Worm (Caenorhabditis elegans): Measurements from ENCODE around the gene F23A7.1.
"Not testable (repeated sequence)": the region's sequence is repeated elsewhere in the genome, so short reads cannot be mapped to it uniquely, and the experiment has no call there.

F23A7.1 gene

ce11 chrX:16217749-16218148 lies 541 bp downstream of the F23A7.1 start:
- TF ChIP-seq pat-9 (tag; optimal IDR thresholded peaks at IDR 0.05) = no peak

ce11 chrX:16218306-16218705 lies 1.1 kb downstream of the F23A7.1 start:
- TF ChIP-seq hlh-30 (tag; optimal IDR thresholded peaks at IDR 0.05; ENCODE audit: insufficient read depth) (peak; percentile 82), F13H6.1 (tag; optimal IDR thresholded peaks at IDR 0.05) (no peak)

ce11 chrX:16219710-16220109 lies 2.5 kb downstream of the F23A7.1 start, which contains the start of gene F23A7.3:
Gene F23A7.3, plus strand, starts transcription at chrX:16220010.
- TF ChIP-seq che-1, ceh-24, pros-1 (tag; optimal IDR thresholded peaks at IDR 0.05): not testable (repeated sequence)

- no peak for TF ChIP-seq lim-6 (tag; optimal IDR thresholded peaks at IDR 0.05)
- no peak for TF ChIP-seq ttx-3 (tag; optimal IDR thresholded peaks at IDR 0.05)
- no peak for TF ChIP-seq ama-1 (optimal IDR thresholded peaks at IDR 0.05)
- no peak for TF ChIP-seq ceh-30 (tag; optimal IDR thresholded peaks at IDR 0.05)
- TF ChIP-seq hlh-8 (tag; optimal IDR thresholded peaks at IDR 0.05) = no peak
- no peak for TF ChIP-seq che-1 (tag; optimal IDR thresholded peaks at IDR 0.05)
- TF ChIP-seq C38D4.7 (GFP tag; optimal IDR thresholded peaks at IDR 0.05) = no peak
- TF ChIP-seq ceh-45 (GFP tag; IDR thresholded peaks at IDR 0.05) = no peak
- TF ChIP-seq rnt-1 (tag; optimal IDR thresholded peaks at IDR 0.05) = no peak
- no peak for TF ChIP-seq gmeb-2 (tag; optimal IDR thresholded peaks at IDR 0.05)
- no peak for TF ChIP-seq hlh-30 (tag; optimal IDR thresholded peaks at IDR 0.05; ENCODE audit: insufficient read depth)
- no peak for TF ChIP-seq ceh-2 (tag; optimal IDR thresholded peaks at IDR 0.05)
- no peak for TF ChIP-seq zip-5 (tag; optimal IDR thresholded peaks at IDR 0.05)
- no peak for TF ChIP-seq ztf-16 (tag; optimal IDR thresholded peaks at IDR 0.05)
- no peak for TF ChIP-seq pat-9 (tag; optimal IDR thresholded peaks at IDR 0.05)
- no peak for TF ChIP-seq syd-9 (tag; optimal IDR thresholded peaks at IDR 0.05)
- TF ChIP-seq dve-1 (tag; optimal IDR thresholded peaks at IDR 0.05) = no peak
- TF ChIP-seq pag-3 (tag; optimal IDR thresholded peaks at IDR 0.05; ENCODE audit: borderline replicate concordance) = no peak
- no peak for TF ChIP-seq unc-55 (GFP tag; optimal IDR thresholded peaks at IDR 0.05)
- no peak for TF ChIP-seq elt-2 (tag; optimal IDR thresholded peaks at IDR 0.05)
Measured at ce11 chrX:16228622-16229021, 11.4 kb downstream of the F23A7.1 start, which contains the start of gene F23A7.5. Gene F23A7.5, plus strand, starts transcription at chrX:16228922.

- TF ChIP-seq sox-2 (GFP tag; IDR thresholded peaks at IDR 0.05) = no peak
- TF ChIP-seq pat-9 (tag; optimal IDR thresholded peaks at IDR 0.05) = no peak
- TF ChIP-seq pqm-1 (tag; optimal IDR thresholded peaks at IDR 0.05) = no peak
- no peak for TF ChIP-seq dmd-4 (tag; optimal IDR thresholded peaks at IDR 0.05; ENCODE audit: borderline replicate concordance)
- no peak for TF ChIP-seq sdc-2 (tag; optimal IDR thresholded peaks at IDR 0.05)
Measured at ce11 chrX:16240626-16241025, 23.4 kb downstream of the F23A7.1 start.

- TF ChIP-seq Y22D7AL.16 (tag; optimal IDR thresholded peaks at IDR 0.05) (no peak), lim-6 (tag; optimal IDR thresholded peaks at IDR 0.05) (no peak), ceh-18 (tag; optimal IDR thresholded peaks at IDR 0.05) (no peak), unc-55 (GFP tag; optimal IDR thresholded peaks at IDR 0.05) (no peak), ama-1 (optimal IDR thresholded peaks at IDR 0.05) (no peak), eyg-1 (tag; optimal IDR thresholded peaks at IDR 0.05) (no peak), dve-1 (tag; optimal IDR thresholded peaks at IDR 0.05) (no peak), ttx-3 (tag; optimal IDR thresholded peaks at IDR 0.05) (no peak), fax-1 (tag; optimal IDR thresholded peaks at IDR 0.05) (no peak), pag-3 (tag; optimal IDR thresholded peaks at IDR 0.05; ENCODE audit: borderline replicate concordance) (no peak), C08G9.2 (tag; optimal IDR thresholded peaks at IDR 0.05) (no peak), unc-3 (GFP tag; conservative IDR thresholded peaks at IDR 0.05) (no peak), unc-3 (tag; optimal IDR thresholded peaks at IDR 0.05) (no peak), pax-1 (tag; optimal IDR thresholded peaks at IDR 0.05) (no peak), hlh-8 (tag; optimal IDR thresholded peaks at IDR 0.05) (no peak), pqm-1 (tag; optimal IDR thresholded peaks at IDR 0.05) (no peak), nhr-232 (tag; optimal IDR thresholded peaks at IDR 0.05) (no peak), ceh-22 (tag; optimal IDR thresholded peaks at IDR 0.05) (no peak)
Measured at ce11 chrX:16243129-16243528, 25.9 kb downstream of the F23A7.1 start.

Measured in whole organism, late embryonic.